Worm (Caenorhabditis elegans) whole organism, late embryonic: Measurements from ENCODE around the gene gld-3.

ENCODE experiments used
- C08G9.2 ChIP-seq: sonication (generic microtip); optimal IDR thresholded peaks from 2 replicates; lab custom pipeline; 2016; ENCODE audit warnings: mild to moderate bottlenecking, missing genetic modification characterization, moderate library complexity, missing compliant biosample characterization
- C38D4.7 ChIP-seq: fragments of 200-800 bp; sonication (Bioruptor generic); optimal IDR thresholded peaks from 2 replicates; lab custom pipeline; 2018; ENCODE audit warnings: mild to moderate bottlenecking, missing genetic modification characterization, moderate library complexity, missing compliant biosample characterization
- F13H6.1 ChIP-seq: sonication (generic microtip); optimal IDR thresholded peaks from 2 replicates; lab custom pipeline; 2016; ENCODE audit warnings: missing genetic modification characterization, missing compliant biosample characterization
- K09A11.1 ChIP-seq: sonication (generic microtip); optimal IDR thresholded peaks from 2 replicates; lab custom pipeline; 2017; ENCODE audit warnings: antibody characterized with exemption, mild to moderate bottlenecking, missing genetic modification characterization, missing compliant biosample characterization; ENCODE audit not compliant: insufficient read depth
- ahr-1 ChIP-seq: sonication (generic microtip); optimal IDR thresholded peaks from 2 replicates; lab custom pipeline; 2016; ENCODE audit warnings: missing genetic modification characterization, missing compliant biosample characterization
- ceh-18 ChIP-seq: sonication (generic microtip); optimal IDR thresholded peaks from 2 replicates; lab custom pipeline; 2016; ENCODE audit warnings: missing genetic modification characterization, missing compliant biosample characterization
- ceh-2 ChIP-seq: sonication (generic microtip); optimal IDR thresholded peaks from 2 replicates; lab custom pipeline; 2016; ENCODE audit warnings: missing genotype, missing genetic modification characterization, missing compliant biosample characterization
- ceh-22 ChIP-seq: sonication (generic microtip); optimal IDR thresholded peaks from 2 replicates; lab custom pipeline; 2017; ENCODE audit warnings: missing biosample characterization, missing genetic modification characterization
- ceh-30 ChIP-seq: fragments of 150-350 bp; optimal IDR thresholded peaks from 2 replicates; lab custom pipeline; 2014; ENCODE audit warnings: missing biosample characterization, missing genetic modification characterization
- ceh-31 ChIP-seq: sonication (generic microtip); optimal IDR thresholded peaks from 2 replicates; lab custom pipeline; 2016; ENCODE audit warnings: missing genetic modification characterization, missing compliant biosample characterization
- ceh-9 ChIP-seq: sonication (generic microtip); optimal IDR thresholded peaks from 2 replicates; lab custom pipeline; 2016; ENCODE audit warnings: mild to moderate bottlenecking, missing genetic modification characterization, inconsistent platforms, missing compliant biosample characterization
- che-1 ChIP-seq: sonication (generic microtip); optimal IDR thresholded peaks from 2 replicates; lab custom pipeline; 2016; ENCODE audit warnings: mild to moderate bottlenecking, missing genetic modification characterization, missing compliant biosample characterization
- fax-1 ChIP-seq: sonication (generic microtip); optimal IDR thresholded peaks from 2 replicates; lab custom pipeline; 2016; ENCODE audit warnings: missing genotype, missing genetic modification characterization, missing compliant biosample characterization
- fkh-10 ChIP-seq: fragments of 150-350 bp; optimal IDR thresholded peaks from 2 replicates; lab custom pipeline; 2014; ENCODE audit warnings: missing biosample characterization, missing genetic modification reagents, missing genetic modification characterization
- hlh-8 ChIP-seq: sonication (generic microtip); optimal IDR thresholded peaks from 2 replicates; lab custom pipeline; 2016; ENCODE audit warnings: missing genotype, missing genetic modification characterization, missing compliant biosample characterization
- lim-6 ChIP-seq: sonication (generic microtip); optimal IDR thresholded peaks from 2 replicates; lab custom pipeline; 2016; ENCODE audit warnings: missing genetic modification characterization, missing compliant biosample characterization
- madf-2 ChIP-seq: sonication (generic microtip); optimal IDR thresholded peaks from 2 replicates; lab custom pipeline; 2017; ENCODE audit warnings: missing genetic modification characterization, missing compliant biosample characterization
- mec-3 ChIP-seq: sonication (generic microtip); optimal IDR thresholded peaks from 2 replicates; lab custom pipeline; 2016; ENCODE audit warnings: borderline replicate concordance, missing genetic modification characterization, missing compliant biosample characterization
- nfya-1 ChIP-seq: sonication (generic microtip); optimal IDR thresholded peaks from 2 replicates; lab custom pipeline; 2017; ENCODE audit warnings: missing genetic modification characterization, mild to moderate bottlenecking, missing compliant biosample characterization, antibody characterized with exemption, moderate library complexity
- nhr-232 ChIP-seq: sonication (generic microtip); optimal IDR thresholded peaks from 2 replicates; lab custom pipeline; 2016; ENCODE audit warnings: missing genetic modification characterization, missing compliant biosample characterization
- npax-4 ChIP-seq: sonication (generic microtip); optimal IDR thresholded peaks from 2 replicates; lab custom pipeline; 2016; ENCODE audit warnings: missing genetic modification characterization, missing compliant biosample characterization
- pat-9 ChIP-seq: fragments of 200-800 bp; sonication (Bioruptor generic); optimal IDR thresholded peaks from 2 replicates; lab custom pipeline; 2018; ENCODE audit warnings: mild to moderate bottlenecking, missing genetic modification characterization, moderate library complexity, missing compliant biosample characterization
- pqm-1 ChIP-seq: sonication (generic microtip); optimal IDR thresholded peaks from 2 replicates; lab custom pipeline; 2016; ENCODE audit warnings: missing genetic modification characterization, missing compliant biosample characterization
- pros-1 ChIP-seq: fragments of 150-350 bp; optimal IDR thresholded peaks from 2 replicates; lab custom pipeline; 2014; ENCODE audit warnings: missing biosample characterization, missing genetic modification reagents, missing genetic modification characterization
- ref-2 ChIP-seq: sonication (generic microtip); optimal IDR thresholded peaks from 2 replicates; lab custom pipeline; 2016; ENCODE audit warnings: missing genetic modification characterization, missing compliant biosample characterization
- sdc-2 ChIP-seq: sonication (generic microtip); optimal IDR thresholded peaks from 2 replicates; lab custom pipeline; 2016; ENCODE audit warnings: missing genotype, missing genetic modification characterization, missing compliant biosample characterization
- sox-2 ChIP-seq: fragments of 200-800 bp; sonication (Bioruptor generic); IDR thresholded peaks from 2 replicates; pipeline ENCODE4 v1.3.6; 2022; ENCODE audit warnings: missing genetic modification reagents, missing genetic modification characterization, missing compliant biosample characterization
- sox-4 ChIP-seq: sonication (generic microtip); optimal IDR thresholded peaks from 2 replicates; lab custom pipeline; 2017; ENCODE audit warnings: mild to moderate bottlenecking, missing genetic modification characterization, inconsistent platforms, missing compliant biosample characterization
- syd-9 ChIP-seq: sonication (generic microtip); optimal IDR thresholded peaks from 2 replicates; lab custom pipeline; 2016; ENCODE audit warnings: mild to moderate bottlenecking, missing genetic modification characterization, moderate library complexity, missing compliant biosample characterization
- tbx-2 ChIP-seq: sonication (generic microtip); optimal IDR thresholded peaks from 2 replicates; lab custom pipeline; 2016; ENCODE audit warnings: missing genetic modification characterization, missing compliant biosample characterization
- tbx-7 ChIP-seq: sonication (generic microtip); optimal IDR thresholded peaks from 2 replicates; lab custom pipeline; 2016; ENCODE audit warnings: missing genotype, missing genetic modification characterization, missing compliant biosample characterization
- ttx-3 ChIP-seq: sonication (generic microtip); optimal IDR thresholded peaks from 2 replicates; lab custom pipeline; 2016; ENCODE audit warnings: missing genetic modification reagents, missing genetic modification characterization, missing compliant biosample characterization
- unc-42 ChIP-seq: sonication (generic microtip); optimal IDR thresholded peaks from 2 replicates; lab custom pipeline; 2016; ENCODE audit warnings: missing genotype, missing genetic modification characterization, missing compliant biosample characterization
- unc-86 ChIP-seq: sonication (generic microtip); optimal IDR thresholded peaks from 2 replicates; lab custom pipeline; 2016; ENCODE audit warnings: missing genetic modification characterization, missing compliant biosample characterization
- zip-5 ChIP-seq: sonication (generic microtip); optimal IDR thresholded peaks from 2 replicates; lab custom pipeline; 2016; ENCODE audit warnings: missing genetic modification characterization, missing compliant biosample characterization

gld-3 gene

ce11 chrII:7099231-7099630 lies 33.2 kb upstream of the gld-3 start:
- no peak for TF ChIP-seq pros-1 (tag; lab: Kevin White, UChicago)
- no peak for TF ChIP-seq ahr-1 (tag; lab: Kevin White, UChicago)
- no peak for TF ChIP-seq sox-2
- TF ChIP-seq unc-86 (tag; lab: Kevin White, UChicago) = no peak
- no peak for TF ChIP-seq syd-9 (tag; lab: Kevin White, UChicago)
- no peak for TF ChIP-seq lim-6 (tag; lab: Kevin White, UChicago)
- TF ChIP-seq zip-5 (tag; lab: Kevin White, UChicago) = no peak
- no peak for TF ChIP-seq C08G9.2 (tag; lab: Kevin White, UChicago)

- TF ChIP-seq ceh-22 (tag; lab: Kevin White, UChicago) = no peak
- no peak for TF ChIP-seq pqm-1
- no peak for TF ChIP-seq ceh-9 (tag; lab: Kevin White, UChicago)
- no peak for TF ChIP-seq sox-4 (tag; lab: Kevin White, UChicago)
- no peak for TF ChIP-seq nhr-232 (tag; lab: Kevin White, UChicago)
- no peak for TF ChIP-seq tbx-7 (tag; lab: Kevin White, UChicago)
- TF ChIP-seq ceh-31 (tag; lab: Kevin White, UChicago) = no peak
- TF ChIP-seq unc-86 (tag; lab: Kevin White, UChicago) = no peak
- TF ChIP-seq fkh-10 (GFP tag; lab: Kevin White, UChicago) = no peak
- TF ChIP-seq C38D4.7 (GFP tag; lab: Kevin White, UChicago) = no peak
- no peak for TF ChIP-seq syd-9 (tag; lab: Kevin White, UChicago)
- no peak for TF ChIP-seq madf-2 (tag; lab: Kevin White, UChicago)
- no peak for TF ChIP-seq mec-3 (tag; lab: Kevin White, UChicago)
These were observed 31.6 kb upstream of the gld-3 start, which contains the start of gene mmaa-1 for ce11 chrII:7100838-7101237. Gene mmaa-1 (minus strand): TSS chrII:7101165.

ce11 chrII:7102288-7102687 lies 30.2 kb upstream of the gld-3 start:
- TF ChIP-seq ceh-31 (tag; lab: Kevin White, UChicago) (no peak), ceh-2 (tag; lab: Kevin White, UChicago) (no peak), ceh-30 (tag; lab: Kevin White, UChicago) (no peak), sdc-2 (tag; lab: Kevin White, UChicago) (no peak), K09A11.1 (no peak), pat-9 (no peak), unc-42 (tag; lab: Kevin White, UChicago) (no peak), npax-4 (tag; lab: Kevin White, UChicago) (no peak), C38D4.7 (GFP tag; lab: Kevin White, UChicago) (no peak), pros-1 (tag; lab: Kevin White, UChicago) (no peak), nfya-1 (tag; lab: Kevin White, UChicago) (no peak)
- TF ChIP-seq, all 69 proteins: peak for 0

ce11 chrII:7103111-7103510 lies 29.3 kb upstream of the gld-3 start:
- TF ChIP-seq F13H6.1 (tag; lab: Kevin White, UChicago) (no peak), ttx-3 (tag; lab: Kevin White, UChicago) (no peak), fax-1 (tag; lab: Kevin White, UChicago) (no peak), hlh-8 (no peak), che-1 (no peak), sox-2 (no peak), ceh-2 (tag; lab: Kevin White, UChicago) (no peak), ceh-18 (no peak), K09A11.1 (no peak), C38D4.7 (GFP tag; lab: Kevin White, UChicago) (no peak), tbx-2 (tag; lab: Kevin White, UChicago) (no peak), unc-86 (tag; lab: Kevin White, UChicago) (no peak), ref-2 (tag; lab: Kevin White, UChicago) (no peak)
